Fruit fly (Drosophila melanogaster) whole organism, wandering third instar larva: ENCODE data around the gene Tctp.

Source experiments
- Abd-B ChIP-seq: fragments of >200 bp; optimal IDR thresholded peaks from 2 replicates; lab custom pipeline; 2017; ENCODE audit warnings: missing biosample characterization, missing genetic modification characterization
- CG32264 ChIP-seq: fragments of 200-800 bp; sonication (Bioruptor generic); optimal IDR thresholded peaks from 2 replicates; lab custom pipeline; 2016; ENCODE audit warnings: missing biosample characterization, missing genetic modification characterization
- CG9705 ChIP-seq: fragments of 200-800 bp; sonication (Bioruptor generic); optimal IDR thresholded peaks from 2 replicates; lab custom pipeline; 2018; ENCODE audit warnings: missing biosample characterization, mild to moderate bottlenecking, missing genetic modification characterization
- CrebA ChIP-seq: fragments of 200-800 bp; sonication (Bioruptor generic); optimal IDR thresholded peaks from 2 replicates; lab custom pipeline; 2016; ENCODE audit warnings: missing biosample characterization, mild to moderate bottlenecking, missing genetic modification characterization, borderline replicate concordance
- Dfd ChIP-seq: fragments of >200 bp; optimal IDR thresholded peaks from 2 replicates; lab custom pipeline; 2017; ENCODE audit warnings: missing biosample characterization, missing genetic modification characterization
- Dif ChIP-seq: fragments of 200-275, 200-300 bp; sonication (Bioruptor generic); optimal IDR thresholded peaks from 2 replicates; lab custom pipeline; 2018; ENCODE audit warnings: missing biosample characterization, missing genetic modification characterization; ENCODE audit not compliant: partially characterized antibody
- GATAd ChIP-seq: sonication (Bioruptor generic); optimal IDR thresholded peaks from 2 replicates; lab custom pipeline; 2016; ENCODE audit warnings: missing biosample characterization, missing genetic modification characterization
- HLH106 ChIP-seq: fragments of 200-800 bp; optimal IDR thresholded peaks from 3 replicates; lab custom pipeline; 2019; ENCODE audit warnings: missing biosample characterization, mild to moderate bottlenecking, missing genetic modification characterization, moderate library complexity
- Hnf4 ChIP-seq: fragments of 200-800 bp; sonication (Bioruptor generic); optimal IDR thresholded peaks from 2 replicates; lab custom pipeline; 2016; ENCODE audit warnings: missing biosample characterization, mild to moderate bottlenecking, missing genetic modification characterization
- Hr78 ChIP-seq: fragments of >200 bp; optimal IDR thresholded peaks from 2 replicates; lab custom pipeline; 2017; ENCODE audit warnings: missing biosample characterization, missing genetic modification characterization
- Hr83 ChIP-seq: fragments of 200-300 bp; sonication (Bioruptor generic); optimal IDR thresholded peaks from 2 replicates; lab custom pipeline; 2016; ENCODE audit warnings: missing biosample characterization, mild to moderate bottlenecking, missing genetic modification characterization, moderate library complexity; ENCODE audit not compliant: poor library complexity, severe bottlenecking
- Jra ChIP-seq: sonication (Bioruptor generic); optimal IDR thresholded peaks from 2 replicates; lab custom pipeline; 2016; ENCODE audit warnings: missing biosample characterization, missing genetic modification characterization
- Mio ChIP-seq: sonication (Bioruptor generic); optimal IDR thresholded peaks from 2 replicates; lab custom pipeline; 2016; ENCODE audit warnings: missing biosample characterization, missing genetic modification characterization
- Myc ChIP-seq: fragments of >200 bp; optimal IDR thresholded peaks from 2 replicates; lab custom pipeline; 2017
- N ChIP-seq: fragments of >200 bp; optimal IDR thresholded peaks from 2 replicates; lab custom pipeline; 2018; ENCODE audit warnings: missing biosample characterization, missing external identifiers, missing genetic modification characterization
- OdsH ChIP-seq: fragments of 200-800 bp; sonication (Bioruptor generic); optimal IDR thresholded peaks from 2 replicates; lab custom pipeline; 2016; ENCODE audit warnings: missing biosample characterization, mild to moderate bottlenecking, missing genetic modification characterization
- Rel ChIP-seq, 2 experiments: fragments of 200-800 bp; sonication (Bioruptor generic) in 1 of 2; optimal IDR thresholded peaks; 2 replicates in 1 of 2; 3 replicates in 1 of 2; lab custom pipeline; 2016 to 2019; ENCODE audit warnings: mild to moderate bottlenecking in 2 of 2, missing biosample characterization in 2 of 2, missing genetic modification characterization in 2 of 2, moderate library complexity in 1 of 2
- Sp1 ChIP-seq: fragments of 200-800 bp; sonication (Bioruptor generic); optimal IDR thresholded peaks from 3 replicates; lab custom pipeline; 2019; ENCODE audit warnings: missing biosample characterization, mild to moderate bottlenecking, missing genetic modification characterization, moderate library complexity
- Vsx2 ChIP-seq: fragments of 200-300, 225-300 bp; sonication (Bioruptor generic); optimal IDR thresholded peaks from 2 replicates; lab custom pipeline; 2018; ENCODE audit warnings: missing biosample characterization, missing genetic modification characterization; ENCODE audit not compliant: partially characterized antibody
- br ChIP-seq: fragments of 200-800 bp; sonication (Bioruptor generic); optimal IDR thresholded peaks from 2 replicates; lab custom pipeline; 2016; ENCODE audit warnings: missing biosample characterization, missing genetic modification characterization
- brk ChIP-seq: fragments of 200-800 bp; sonication (Bioruptor generic); optimal IDR thresholded peaks from 2 replicates; lab custom pipeline; 2016; ENCODE audit warnings: missing biosample characterization, mild to moderate bottlenecking, missing genetic modification characterization
- dl ChIP-seq, 2 experiments: fragments of 175-275, 200-275 bp in 1 of 2; fragments of 200-275 bp in 1 of 2; sonication (Bioruptor generic); optimal IDR thresholded peaks; lab custom pipeline; 2018; ENCODE audit warnings: mild to moderate bottlenecking in 2 of 2, missing biosample characterization in 2 of 2, missing genetic modification characterization in 2 of 2, moderate library complexity in 2 of 2; ENCODE audit not compliant: partially characterized antibody in 2 of 2, insufficient read depth in 1 of 2
- dmrt93B ChIP-seq: fragments of 200-800 bp; sonication (Bioruptor generic); optimal IDR thresholded peaks from 2 replicates; lab custom pipeline; 2018; ENCODE audit warnings: missing biosample characterization, mild to moderate bottlenecking, missing genetic modification characterization
- dsf ChIP-seq: sonication (Bioruptor generic); optimal IDR thresholded peaks from 2 replicates; lab custom pipeline; 2016; ENCODE audit warnings: missing biosample characterization, missing genetic modification characterization, borderline replicate concordance
- ey ChIP-seq: fragments of 200-800 bp; sonication (Bioruptor generic); optimal IDR thresholded peaks from 2 replicates; lab custom pipeline; 2016; ENCODE audit warnings: missing biosample characterization, missing genetic modification characterization
- foxo ChIP-seq, 2 experiments: fragments of 200-800 bp; sonication (Bioruptor generic); optimal IDR thresholded peaks; 2 replicates in 1 of 2; 3 replicates in 1 of 2; lab custom pipeline; 2016 to 2017; ENCODE audit warnings: missing biosample characterization in 2 of 2, missing genetic modification characterization in 2 of 2
- fru ChIP-seq: fragments of 200-800 bp; sonication (Bioruptor generic); optimal IDR thresholded peaks from 3 replicates; lab custom pipeline; 2016; ENCODE audit warnings: missing biosample characterization, mild to moderate bottlenecking, missing genetic modification characterization
- h ChIP-seq: fragments of 200-800 bp; sonication (Bioruptor generic); optimal IDR thresholded peaks from 3 replicates; lab custom pipeline; 2016; ENCODE audit warnings: missing biosample characterization, mild to moderate bottlenecking, missing genetic modification characterization
- jim ChIP-seq: fragments of 175-275, 200-325 bp; sonication (Bioruptor generic); optimal IDR thresholded peaks from 2 replicates; lab custom pipeline; 2016; ENCODE audit warnings: missing biosample characterization, mild to moderate bottlenecking, missing genetic modification characterization
- lola ChIP-seq: fragments of >200 bp; optimal IDR thresholded peaks from 2 replicates; lab custom pipeline; 2017; ENCODE audit warnings: missing biosample characterization, missing genetic modification characterization
- pan ChIP-seq: fragments of >200 bp; optimal IDR thresholded peaks from 2 replicates; lab custom pipeline; 2017
- psq ChIP-seq: fragments of 200-800 bp; sonication (Bioruptor generic); optimal IDR thresholded peaks from 3 replicates; lab custom pipeline; 2017; ENCODE audit warnings: missing biosample characterization, mild to moderate bottlenecking, missing genetic modification characterization, moderate library complexity
- rgr ChIP-seq: fragments of 200-800 bp; sonication (Bioruptor generic); optimal IDR thresholded peaks from 3 replicates; lab custom pipeline; 2016; ENCODE audit warnings: missing biosample characterization, mild to moderate bottlenecking, missing genetic modification characterization
- sage ChIP-seq: fragments of 200-800 bp; sonication (Bioruptor generic); optimal IDR thresholded peaks from 2 replicates; lab custom pipeline; 2016; ENCODE audit warnings: missing biosample characterization, mild to moderate bottlenecking, missing genetic modification characterization
- sv ChIP-seq: fragments of 200-800 bp; sonication (Bioruptor generic); optimal IDR thresholded peaks from 3 replicates; lab custom pipeline; 2016; ENCODE audit warnings: missing biosample characterization, missing genetic modification characterization
- tai ChIP-seq: sonication (Bioruptor generic); optimal IDR thresholded peaks from 2 replicates; lab custom pipeline; 2016; ENCODE audit warnings: missing biosample characterization, missing genetic modification characterization
- usp ChIP-seq: fragments of >200 bp; optimal IDR thresholded peaks from 2 replicates; lab custom pipeline; 2017; ENCODE audit warnings: missing biosample characterization, missing genetic modification characterization
- woc ChIP-seq: sonication (Bioruptor generic); optimal IDR thresholded peaks from 2 replicates; lab custom pipeline; 2016; ENCODE audit warnings: missing biosample characterization, mild to moderate bottlenecking, missing genetic modification characterization

Gene Tctp

dm6 chr3R:11198062-11198472, 12.0 kb upstream of the Tctp start:
- TF ChIP-seq GATAd (GFP tag; lab: Kevin White, UChicago) = no peak
- TF ChIP-seq brk (GFP tag; lab: Kevin White, UChicago) = no peak
- peak in 1 of 2 experiments; percentile 9 for TF ChIP-seq foxo (GFP tag; optimal IDR thresholded peaks at IDR 0.05; lab: Kevin White, UChicago)
- no peak for TF ChIP-seq Hr83 (GFP tag; lab: Kevin White, UChicago)
- peak; percentile 5 for TF ChIP-seq Hnf4 (GFP tag; lab: Kevin White, UChicago)
- TF ChIP-seq Rel (GFP tag; optimal IDR thresholded peaks at IDR 0.05; lab: Kevin White, UChicago) = no peak
- peak; percentile 75 for TF ChIP-seq Rel (tag; optimal IDR thresholded peaks at IDR 0.05; lab: Kevin White, UChicago)
- TF ChIP-seq dsf (GFP tag; lab: Kevin White, UChicago) = no peak
- peak; percentile 21 for TF ChIP-seq rgr (GFP tag; lab: Kevin White, UChicago)
- no peak for TF ChIP-seq Sp1
- TF ChIP-seq N (GFP tag; lab: Kevin White, UChicago) = no peak
- no peak for TF ChIP-seq fru (GFP tag; lab: Kevin White, UChicago)
- no peak for TF ChIP-seq ey (GFP tag; lab: Kevin White, UChicago)
- no peak for TF ChIP-seq CG9705 (GFP tag; lab: Kevin White, UChicago)
- no peak for TF ChIP-seq Hr78 (GFP tag; lab: Kevin White, UChicago)
- no peak for TF ChIP-seq OdsH (GFP tag; lab: Kevin White, UChicago)
- TF ChIP-seq h = peak; percentile 29
- peak; percentile 84 for TF ChIP-seq CrebA (GFP tag; lab: Kevin White, UChicago)
- peak; percentile 79 for TF ChIP-seq woc (GFP tag; lab: Kevin White, UChicago)
- peak; percentile 8 for TF ChIP-seq Vsx2
- TF ChIP-seq sage (GFP tag; lab: Kevin White, UChicago) = no peak
- no peak for TF ChIP-seq dmrt93B (GFP tag; lab: Kevin White, UChicago)
- peak; percentile 38 for TF ChIP-seq br (GFP tag; lab: Kevin White, UChicago)
- peak; percentile 12 to 53 for TF ChIP-seq dl (GFP tag; optimal IDR thresholded peaks at IDR 0.05; lab: Kevin White, UChicago; ENCODE audit: insufficient read depth in 1 of 2, partially characterized antibody in 2 of 2)
- no peak for TF ChIP-seq tai (GFP tag; lab: Kevin White, UChicago)
- TF ChIP-seq Myc (lab: Kevin White, UChicago) = no peak
- TF ChIP-seq sv (GFP tag; lab: Kevin White, UChicago) = no peak
- no peak for TF ChIP-seq usp (GFP tag; lab: Kevin White, UChicago)
- peak; percentile 48 for TF ChIP-seq psq (GFP tag; lab: Kevin White, UChicago)
- TF ChIP-seq Abd-B = no peak
- no peak for TF ChIP-seq Mio (GFP tag; lab: Kevin White, UChicago)
- TF ChIP-seq lola = no peak
- no peak for TF ChIP-seq pan (lab: Kevin White, UChicago)
- no peak for TF ChIP-seq CG32264 (GFP tag; lab: Kevin White, UChicago)
- no peak for TF ChIP-seq Dfd (GFP tag; lab: Kevin White, UChicago)
- TF ChIP-seq Jra = no peak
- peak; percentile 19 for TF ChIP-seq Dif (GFP tag; lab: Kevin White, UChicago)
- TF ChIP-seq jim (GFP tag; lab: Kevin White, UChicago) = no peak
- peak; percentile 21 for TF ChIP-seq HLH106

DNA sequence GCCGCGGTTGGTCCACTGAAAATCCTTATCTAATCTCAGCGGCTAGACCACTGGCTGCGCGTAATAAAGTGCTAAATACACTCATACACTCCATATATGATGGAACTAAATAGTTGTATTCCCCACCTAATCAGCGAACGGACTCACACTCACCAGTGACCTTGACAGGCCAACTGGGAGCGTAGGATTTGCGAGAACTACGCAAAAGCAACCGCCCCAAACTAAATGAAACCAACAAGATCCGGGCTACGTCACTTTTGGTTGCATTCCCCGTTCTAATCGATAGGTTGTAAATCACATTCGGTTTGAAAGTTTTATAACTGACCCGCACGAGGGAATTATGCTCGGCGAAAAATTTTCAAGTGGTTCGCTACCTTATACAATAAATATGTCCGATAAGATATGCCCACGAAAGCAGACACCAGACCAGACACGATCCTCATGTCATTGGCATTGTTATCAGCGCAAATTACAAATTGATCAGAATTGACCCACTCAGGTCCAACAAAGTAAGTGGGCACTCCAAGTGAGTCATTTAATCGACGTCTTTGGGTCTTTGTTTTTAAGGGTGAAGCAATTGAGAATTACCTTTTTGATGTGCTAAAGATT, 10.7 kb upstream of the Tctp start:
- TF ChIP-seq Hr83 (GFP tag; lab: Kevin White, UChicago) (no peak), OdsH (GFP tag; lab: Kevin White, UChicago) (no peak), Rel (GFP tag; optimal IDR thresholded peaks at IDR 0.05; lab: Kevin White, UChicago) (no peak), Rel (tag; optimal IDR thresholded peaks at IDR 0.05; lab: Kevin White, UChicago) (peak; percentile 47), Dif (GFP tag; lab: Kevin White, UChicago) (no peak), GATAd (GFP tag; lab: Kevin White, UChicago) (no peak), lola (no peak), brk (GFP tag; lab: Kevin White, UChicago) (no peak), woc (GFP tag; lab: Kevin White, UChicago) (no peak), dsf (GFP tag; lab: Kevin White, UChicago) (no peak), br (GFP tag; lab: Kevin White, UChicago) (no peak), Dfd (GFP tag; lab: Kevin White, UChicago) (no peak), HLH106 (no peak), jim (GFP tag; lab: Kevin White, UChicago) (no peak), sage (GFP tag; lab: Kevin White, UChicago) (no peak), fru (GFP tag; lab: Kevin White, UChicago) (no peak), h (peak; percentile 36), dmrt93B (GFP tag; lab: Kevin White, UChicago) (no peak)
